Fruit fly (Drosophila melanogaster): ENCODE results near the gene CG18675.

DNA sequence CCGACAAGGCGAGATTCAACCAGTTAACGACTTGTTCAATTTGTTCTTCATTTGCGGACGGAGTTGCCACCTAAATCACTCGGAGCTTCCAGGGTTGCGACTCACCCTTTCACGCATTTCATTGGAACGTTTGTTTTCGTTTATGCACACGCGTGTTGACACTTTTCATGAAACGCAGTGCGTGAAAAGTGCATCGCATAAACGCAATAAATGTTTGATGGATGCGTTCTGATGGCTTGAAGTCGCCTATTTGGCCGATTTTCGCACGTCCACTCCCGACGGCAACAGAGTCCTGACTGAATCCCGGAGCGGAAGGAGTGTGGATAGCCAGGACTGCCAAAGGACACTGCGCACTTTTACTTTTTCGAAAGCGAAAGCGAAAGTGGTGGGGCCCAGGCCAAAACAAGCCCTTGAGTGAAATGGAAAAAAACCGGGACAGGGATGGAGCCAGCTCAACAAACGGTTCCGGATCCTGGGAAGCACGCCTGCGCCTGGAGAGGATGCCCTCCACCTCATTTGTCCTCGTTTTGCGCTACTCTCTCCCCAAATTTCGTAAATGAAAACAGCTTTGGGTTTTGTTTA, 4.4 kb downstream of the CG18675 start, which contains the start of gene Teh4:
- TF ChIP-seq CG14711 (tag; optimal IDR thresholded peaks at IDR 0.05): no peak
- no peak for TF ChIP-seq Clk (GFP tag; optimal IDR thresholded peaks at IDR 0.05)
- peak; percentile 8 for TF ChIP-seq toe (GFP tag; optimal IDR thresholded peaks at IDR 0.05)
- TF ChIP-seq CG33017 (tag; optimal IDR thresholded peaks at IDR 0.05): no peak
- no peak for TF ChIP-seq bab1 (GFP tag; optimal IDR thresholded peaks at IDR 0.05)
- TF ChIP-seq kay (GFP tag; ENCODE audit: borderline replicate concordance): no peak
